Worm (Caenorhabditis elegans) whole organism, mixed stage, embryonic: ENCODE results near the gene gpa-10.

Experiments
- ces-1 ChIP-seq: fragments of 150-350 bp; optimal IDR thresholded peaks from 2 replicates; lab custom pipeline; 2014; ENCODE audit warnings: missing biosample characterization, missing genetic modification reagents, missing genetic modification characterization
- drap-1 ChIP-seq: fragments of 200-800 bp; sonication (Bioruptor generic); optimal IDR thresholded peaks from 3 replicates; lab custom pipeline; 2018; ENCODE audit warnings: mild to moderate bottlenecking, missing genetic modification characterization, missing compliant biosample characterization
- nhr-237 ChIP-seq: fragments of 150-350 bp; optimal IDR thresholded peaks from 2 replicates; lab custom pipeline; 2014; ENCODE audit warnings: missing biosample characterization, missing genetic modification characterization
- nhr-28 ChIP-seq: fragments of 150-350 bp; optimal IDR thresholded peaks from 2 replicates; lab custom pipeline; 2014; ENCODE audit warnings: missing biosample characterization, missing genetic modification characterization
- nhr-76 ChIP-seq: sonication (generic microtip); optimal IDR thresholded peaks from 2 replicates; lab custom pipeline; 2017; ENCODE audit warnings: missing biosample characterization, missing genetic modification characterization
- sptf-1 ChIP-seq: sonication (generic microtip); optimal IDR thresholded peaks from 2 replicates; lab custom pipeline; 2017; ENCODE audit warnings: mild to moderate bottlenecking, missing genetic modification characterization, moderate library complexity, missing compliant biosample characterization
- unc-62 ChIP-seq: fragments of 150-350 bp; optimal IDR thresholded peaks from 2 replicates; lab custom pipeline; 2014; ENCODE audit warnings: missing biosample characterization, missing genetic modification reagents, missing genetic modification characterization

DNA sequence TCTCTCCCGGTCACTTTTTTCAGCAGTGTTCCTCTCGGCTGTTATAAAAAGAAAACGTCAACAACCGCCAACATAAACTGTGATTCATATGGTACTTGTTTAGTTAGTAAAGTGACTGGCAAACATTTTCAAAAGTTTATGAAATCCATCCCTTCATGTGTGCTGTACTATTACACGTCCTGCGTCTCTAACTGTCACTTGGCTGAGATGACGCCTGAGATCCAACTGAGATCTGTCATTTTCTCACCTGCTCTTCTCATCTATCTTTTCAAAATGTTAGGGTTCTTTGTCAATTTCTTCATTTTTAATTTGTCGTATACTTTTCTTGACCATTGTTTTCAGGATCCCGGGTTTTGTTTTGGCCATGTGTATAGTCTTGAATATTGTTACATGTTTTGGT is 20.1 kb upstream of the gpa-10 start:
- peak; percentile 69 for TF ChIP-seq unc-62 (GFP tag; lab: Kevin White, UChicago)
- no peak for TF ChIP-seq nhr-237 (tag; lab: Kevin White, UChicago)
- TF ChIP-seq drap-1 (GFP tag; lab: Kevin White, UChicago): no peak
- no peak for TF ChIP-seq ces-1
- no peak for TF ChIP-seq sptf-1
- TF ChIP-seq nhr-76: no peak
- no peak for TF ChIP-seq nhr-28
